Fruit fly (Drosophila melanogaster): ENCODE results near the gene TM9SF2.
A peak's percentile ranks its signal among the peaks of the same experiment; 100 is the strongest.

The TM9SF2 gene

DNA sequence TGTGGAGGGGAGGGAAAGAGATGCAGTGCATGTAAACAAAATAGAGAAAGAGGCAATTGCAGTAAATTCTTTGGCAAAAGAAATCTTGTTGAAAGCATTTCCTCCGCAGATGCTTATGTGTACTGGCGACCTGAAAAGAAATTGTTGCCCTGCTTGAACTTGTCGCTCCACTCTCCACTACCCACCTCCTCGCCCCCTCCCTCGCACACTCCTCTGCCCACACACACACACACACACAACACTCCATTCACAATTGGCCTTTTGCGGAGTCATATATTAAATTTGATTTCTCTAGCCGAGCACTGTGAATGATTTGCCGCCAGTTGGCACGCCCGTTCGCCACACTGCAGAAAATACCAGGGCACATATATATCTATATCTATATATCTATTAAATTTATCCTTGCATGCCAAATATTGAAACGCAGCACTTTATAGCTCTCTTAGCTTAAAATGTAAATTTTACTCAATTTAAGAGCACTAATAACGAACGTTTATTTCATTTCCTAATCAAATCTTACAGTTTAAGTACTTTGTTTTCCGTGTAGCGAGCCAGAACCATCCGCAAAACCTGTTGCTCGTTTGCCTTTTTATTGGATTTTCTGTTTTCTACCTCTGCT, 24.8 kb upstream of the TM9SF2 start (continued):
- TF ChIP-seq bowl (GFP tag; IDR thresholded peaks at IDR 0.05) (no peak), Lpt (GFP tag; optimal IDR thresholded peaks at IDR 0.05) (no peak), CG11560 (tag; IDR thresholded peaks at IDR 0.05) (peak; percentile 59; the same call in 1 of the 3 replicates), unc-4 (GFP tag; IDR thresholded peaks at IDR 0.05; ENCODE audit: partially characterized antibody) (no peak), Hmr (GFP tag; optimal IDR thresholded peaks at IDR 0.05) (peak; percentile 73), tup (GFP tag; optimal IDR thresholded peaks at IDR 0.05) (no peak), CG2889 (GFP tag; IDR thresholded peaks at IDR 0.05) (peak; percentile 42; the same call in 1 of the 3 replicates), CG4854 (GFP tag; optimal IDR thresholded peaks at IDR 0.05) (peak; percentile 49), D (optimal IDR thresholded peaks at IDR 0.05) (no peak), D (GFP tag; optimal IDR thresholded peaks at IDR 0.05) (peak; percentile 36), Fer3 (tag; optimal IDR thresholded peaks at IDR 0.05) (peak; percentile 83), wdn (GFP tag; IDR thresholded peaks at IDR 0.05) (peak; percentile 51), CG1603 (tag; optimal IDR thresholded peaks at IDR 0.05) (peak; percentile 33), Blimp-1 (GFP tag; optimal IDR thresholded peaks at IDR 0.05) (peak; percentile 62), Rfx (GFP tag; IDR thresholded peaks at IDR 0.05) (peak; percentile 91), Drgx (GFP tag; IDR thresholded peaks at IDR 0.05) (peak; percentile 86), CG11456 (GFP tag; IDR thresholded peaks at IDR 0.05) (peak; percentile 82), luna (GFP tag; optimal IDR thresholded peaks at IDR 0.05) (no peak), eve (GFP tag; optimal IDR thresholded peaks at IDR 0.05) (no peak), Myb (GFP tag; optimal IDR thresholded peaks at IDR 0.05) (peak; percentile 19), hkb (optimal IDR thresholded peaks at IDR 0.05) (no peak), hkb (GFP tag; IDR thresholded peaks at IDR 0.05) (peak; percentile 69), Spps (tag; optimal IDR thresholded peaks at IDR 0.05) (peak; percentile 27), usp (GFP tag; optimal IDR thresholded peaks at IDR 0.05) (no peak), Jarid2 (GFP tag; optimal IDR thresholded peaks at IDR 0.05) (peak; percentile 49), CG9797 (GFP tag; optimal IDR thresholded peaks at IDR 0.05) (no peak), Lhr (GFP tag; optimal IDR thresholded peaks at IDR 0.05) (no peak), NC2α (GFP tag; optimal IDR thresholded peaks at IDR 0.05) (peak; percentile 19), pita (GFP tag; optimal IDR thresholded peaks at IDR 0.05) (no peak), Six4 (GFP tag; optimal IDR thresholded peaks at IDR 0.05) (peak; percentile 46), slou (GFP tag; optimal IDR thresholded peaks at IDR 0.05) (peak; percentile 54), CG8290 (GFP tag; optimal IDR thresholded peaks at IDR 0.05) (no peak), CG8290 (tag; optimal IDR thresholded peaks at IDR 0.05) (peak in 1 of 2 experiments; percentile 35), HLHmδ (GFP tag; optimal IDR thresholded peaks at IDR 0.05) (no peak), br (optimal IDR thresholded peaks at IDR 0.05) (no peak), tx (GFP tag; optimal IDR thresholded peaks at IDR 0.05) (peak; percentile 30), btn (GFP tag; optimal IDR thresholded peaks at IDR 0.05) (peak; percentile 1), HmgD (GFP tag; optimal IDR thresholded peaks at IDR 0.05) (no peak), CG13123 (GFP tag; optimal IDR thresholded peaks at IDR 0.05) (no peak), H15 (GFP tag; IDR thresholded peaks at IDR 0.05) (no peak), E2f1 (GFP tag; IDR thresholded peaks at IDR 0.05) (peak; percentile 64), CG8765 (GFP tag; IDR thresholded peaks at IDR 0.05) (peak; percentile 60; the same call in 1 of the 2 replicates), vnd (GFP tag; IDR thresholded peaks at IDR 0.05; ENCODE audit: partially characterized antibody) (no peak), ase (GFP tag; IDR thresholded peaks at IDR 0.05) (no peak), kah (GFP tag; optimal IDR thresholded peaks at IDR 0.05) (peak; percentile 49), CG15514 (GFP tag; optimal IDR thresholded peaks at IDR 0.05) (peak; percentile 80), tap (tag; optimal IDR thresholded peaks at IDR 0.05) (peak; percentile 39), p53 (GFP tag; optimal IDR thresholded peaks at IDR 0.05) (no peak), gfzf (GFP tag; optimal IDR thresholded peaks at IDR 0.05) (no peak), slbo (GFP tag; IDR thresholded peaks at IDR 0.05) (peak; percentile 88), h (optimal IDR thresholded peaks at IDR 0.05) (no peak), Neu2 (GFP tag; optimal IDR thresholded peaks at IDR 0.05; ENCODE audit: borderline replicate concordance) (peak; percentile 10), zfh2 (GFP tag; optimal IDR thresholded peaks at IDR 0.05) (peak; percentile 57)
